Worm (Caenorhabditis elegans) whole organism, mixed stage, embryonic: ENCODE data around the gene scl-9.

Experiments
- M03D4.4 ChIP-seq: sonication (generic microtip); optimal IDR thresholded peaks from 2 replicates; lab custom pipeline; 2017; ENCODE audit warnings: mild to moderate bottlenecking, missing genetic modification characterization, missing compliant biosample characterization
- blmp-1 ChIP-seq: fragments of 150-350 bp; optimal IDR thresholded peaks from 2 replicates; lab custom pipeline; 2014; ENCODE audit warnings: missing biosample characterization, missing genetic modification characterization
- ceh-39 ChIP-seq: fragments of 150-350 bp; optimal IDR thresholded peaks from 2 replicates; lab custom pipeline; 2014; ENCODE audit warnings: missing biosample characterization, missing genetic modification characterization
- ceh-83 ChIP-seq: fragments of 200-800 bp; sonication (Bioruptor generic); optimal IDR thresholded peaks from 2 replicates; lab custom pipeline; 2018; ENCODE audit warnings: mild to moderate bottlenecking, missing genetic modification characterization, missing compliant biosample characterization
- ces-1 ChIP-seq: fragments of 150-350 bp; optimal IDR thresholded peaks from 2 replicates; lab custom pipeline; 2014; ENCODE audit warnings: missing biosample characterization, missing genetic modification reagents, missing genetic modification characterization
- cnd-1 ChIP-seq: fragments of 200-800 bp; sonication (Bioruptor generic); optimal IDR thresholded peaks from 2 replicates; lab custom pipeline; 2018; ENCODE audit warnings: mild to moderate bottlenecking, missing genetic modification characterization, missing compliant biosample characterization
- drap-1 ChIP-seq: fragments of 200-800 bp; sonication (Bioruptor generic); optimal IDR thresholded peaks from 3 replicates; lab custom pipeline; 2018; ENCODE audit warnings: mild to moderate bottlenecking, missing genetic modification characterization, missing compliant biosample characterization
- elt-1 ChIP-seq: sonication (generic microtip); optimal IDR thresholded peaks from 2 replicates; lab custom pipeline; 2017; ENCODE audit warnings: missing genetic modification characterization, mild to moderate bottlenecking, missing compliant biosample characterization, antibody characterized with exemption, moderate library complexity, borderline replicate concordance; ENCODE audit not compliant: insufficient read depth
- elt-3 ChIP-seq: fragments of 150-350 bp; optimal IDR thresholded peaks from 2 replicates; lab custom pipeline; 2014; ENCODE audit warnings: missing biosample characterization, missing genetic modification characterization
- flh-1 ChIP-seq: fragments of 200-800 bp; sonication (Bioruptor generic); optimal IDR thresholded peaks from 2 replicates; lab custom pipeline; 2018; ENCODE audit warnings: mild to moderate bottlenecking, missing genetic modification characterization, moderate library complexity, missing compliant biosample characterization
- ham-2 ChIP-seq: fragments of 200-800 bp; sonication (Bioruptor generic); optimal IDR thresholded peaks from 2 replicates; lab custom pipeline; 2018; ENCODE audit warnings: mild to moderate bottlenecking, missing genetic modification characterization, missing compliant biosample characterization
- hlh-1 ChIP-seq: fragments of 150-350 bp; optimal IDR thresholded peaks from 2 replicates; lab custom pipeline; 2014; ENCODE audit warnings: missing biosample characterization, missing genetic modification reagents, missing genetic modification characterization
- lin-13 ChIP-seq: fragments of 150-350 bp; optimal IDR thresholded peaks from 2 replicates; lab custom pipeline; 2014; ENCODE audit warnings: missing biosample characterization, missing genetic modification characterization
- lsy-2 ChIP-seq: fragments of 150-350 bp; optimal IDR thresholded peaks from 2 replicates; lab custom pipeline; 2014; ENCODE audit warnings: missing biosample characterization, missing genetic modification characterization
- mab-5 ChIP-seq: fragments of 150-350 bp; optimal IDR thresholded peaks from 2 replicates; lab custom pipeline; 2014; ENCODE audit warnings: missing biosample characterization, missing genetic modification characterization
- mls-2 ChIP-seq: sonication (generic microtip); optimal IDR thresholded peaks from 2 replicates; lab custom pipeline; 2016; ENCODE audit warnings: mild to moderate bottlenecking, missing genetic modification characterization, moderate library complexity, missing compliant biosample characterization
- nhr-28 ChIP-seq: fragments of 150-350 bp; optimal IDR thresholded peaks from 2 replicates; lab custom pipeline; 2014; ENCODE audit warnings: missing biosample characterization, missing genetic modification characterization
- nhr-76 ChIP-seq: sonication (generic microtip); optimal IDR thresholded peaks from 2 replicates; lab custom pipeline; 2017; ENCODE audit warnings: missing biosample characterization, missing genetic modification characterization
- pha-4 ChIP-seq: fragments of 150-350 bp; optimal IDR thresholded peaks from 2 replicates; lab custom pipeline; 2018; ENCODE audit warnings: missing biosample characterization, missing genetic modification reagents, missing genetic modification characterization
- snpc-4 ChIP-seq: fragments of 150-350 bp; optimal IDR thresholded peaks from 2 replicates; lab custom pipeline; 2014; ENCODE audit warnings: missing biosample characterization, missing genetic modification characterization
- sptf-1 ChIP-seq: sonication (generic microtip); optimal IDR thresholded peaks from 2 replicates; lab custom pipeline; 2017; ENCODE audit warnings: mild to moderate bottlenecking, missing genetic modification characterization, moderate library complexity, missing compliant biosample characterization
- tbx-8 ChIP-seq: fragments of 200-800 bp; sonication (Bioruptor generic); optimal IDR thresholded peaks from 2 replicates; lab custom pipeline; 2018; ENCODE audit warnings: mild to moderate bottlenecking, missing genetic modification characterization, moderate library complexity, missing compliant biosample characterization
- unc-120 ChIP-seq: sonication (generic microtip); optimal IDR thresholded peaks from 2 replicates; lab custom pipeline; 2017; ENCODE audit warnings: missing genetic modification characterization, missing compliant biosample characterization; ENCODE audit not compliant: poor library complexity, severe bottlenecking
- unc-39 ChIP-seq: fragments of 150-350 bp; optimal IDR thresholded peaks from 2 replicates; lab custom pipeline; 2014; ENCODE audit warnings: missing biosample characterization, missing genetic modification characterization
- unc-62 ChIP-seq: fragments of 150-350 bp; optimal IDR thresholded peaks from 2 replicates; lab custom pipeline; 2014; ENCODE audit warnings: missing biosample characterization, missing genetic modification reagents, missing genetic modification characterization
- zip-8 ChIP-seq: fragments of 150-350 bp; optimal IDR thresholded peaks from 2 replicates; lab custom pipeline; 2014; ENCODE audit warnings: missing biosample characterization, missing genetic modification characterization

The scl-9 gene

DNA sequence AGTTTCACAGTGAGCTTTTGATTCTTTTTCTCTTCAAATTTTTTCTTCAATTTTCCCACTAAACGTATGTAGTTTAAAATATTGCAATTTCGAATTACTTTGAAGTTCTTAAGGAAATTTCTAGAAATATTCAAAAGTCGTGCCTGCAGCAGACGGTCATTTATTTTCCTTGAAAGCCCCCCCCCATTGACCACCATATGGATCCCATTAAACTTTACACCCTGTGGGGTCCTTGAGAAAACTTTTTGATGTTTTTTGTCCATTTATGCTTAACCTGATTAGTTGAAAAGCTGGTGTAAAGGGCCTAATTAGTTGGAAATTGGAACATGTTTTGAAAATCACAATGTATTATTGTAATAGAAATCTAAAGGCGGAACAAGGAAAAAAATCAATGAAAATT, 37.4 kb upstream of the scl-9 start:
- TF ChIP-seq lin-13 (tag; lab: Kevin White, UChicago) (no peak), unc-39 (no peak), ceh-83 (GFP tag; lab: Kevin White, UChicago) (no peak), M03D4.4 (tag; lab: Kevin White, UChicago) (no peak), flh-1 (no peak), elt-3 (tag; lab: Kevin White, UChicago) (no peak), lsy-2 (tag; lab: Kevin White, UChicago) (no peak), blmp-1 (tag; lab: Kevin White, UChicago) (no peak), mls-2 (tag; lab: Kevin White, UChicago) (no peak), snpc-4 (tag; lab: Kevin White, UChicago) (no peak), tbx-8 (GFP tag; lab: Kevin White, UChicago) (no peak), zip-8 (tag; lab: Kevin White, UChicago) (no peak), nhr-28 (tag; lab: Kevin White, UChicago) (no peak)

DNA sequence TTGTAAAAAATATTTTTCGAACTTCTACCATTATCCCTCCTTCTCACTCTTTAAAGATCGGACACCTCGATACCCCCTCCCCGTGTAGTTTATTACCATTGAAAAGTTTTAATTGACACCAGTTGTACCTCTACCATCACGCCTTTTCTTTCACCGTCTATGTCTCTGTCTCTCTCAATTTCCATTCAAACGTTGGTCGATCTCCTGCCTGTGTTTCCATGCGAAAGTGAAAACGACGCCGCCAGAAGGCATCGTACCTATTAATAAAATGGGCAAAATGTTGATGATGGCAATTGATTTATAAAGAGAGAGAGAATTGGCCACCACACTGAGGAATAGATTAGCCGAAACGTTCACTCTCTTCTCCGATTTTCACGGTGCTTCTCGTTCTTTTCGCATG, 33.7 kb upstream of the scl-9 start:
- TF ChIP-seq nhr-76 (tag; lab: Kevin White, UChicago) (no peak), ham-2 (GFP tag; lab: Kevin White, UChicago) (peak; percentile 35), blmp-1 (tag; lab: Kevin White, UChicago) (peak; percentile 77)

DNA sequence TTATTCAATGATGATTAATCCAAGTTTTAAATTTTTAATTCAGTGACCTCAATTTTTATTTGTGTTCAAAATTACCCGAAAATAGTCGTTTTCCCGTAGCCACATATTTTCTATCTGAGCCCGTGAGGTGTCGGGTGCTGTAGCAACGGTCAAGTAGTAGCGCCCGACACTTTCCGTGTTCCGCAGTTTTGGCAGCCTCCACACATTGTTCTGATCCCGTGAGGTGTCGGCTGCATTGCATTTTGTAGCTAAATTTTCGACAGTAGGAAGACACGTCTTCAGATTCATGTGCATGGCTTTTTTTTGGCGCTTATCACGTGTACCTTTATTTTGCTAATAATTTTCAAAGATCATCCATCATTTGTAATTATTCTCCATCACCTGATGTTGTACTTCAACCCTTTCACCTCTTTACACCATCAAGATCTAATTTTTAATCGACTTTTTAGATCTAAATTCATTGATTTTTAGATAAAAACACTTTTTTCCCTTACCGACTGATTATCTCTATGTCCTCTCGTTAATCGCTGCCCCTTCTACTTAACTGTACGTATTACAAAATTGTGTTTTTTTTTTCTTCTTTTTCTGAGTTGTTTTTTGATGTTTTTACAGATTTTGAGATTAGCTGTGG, 33.1 kb upstream of the scl-9 start:
- no peak for TF ChIP-seq cnd-1 (tag; lab: Kevin White, UChicago)
- TF ChIP-seq elt-1 (tag; lab: Kevin White, UChicago): peak; percentile 46

DNA sequence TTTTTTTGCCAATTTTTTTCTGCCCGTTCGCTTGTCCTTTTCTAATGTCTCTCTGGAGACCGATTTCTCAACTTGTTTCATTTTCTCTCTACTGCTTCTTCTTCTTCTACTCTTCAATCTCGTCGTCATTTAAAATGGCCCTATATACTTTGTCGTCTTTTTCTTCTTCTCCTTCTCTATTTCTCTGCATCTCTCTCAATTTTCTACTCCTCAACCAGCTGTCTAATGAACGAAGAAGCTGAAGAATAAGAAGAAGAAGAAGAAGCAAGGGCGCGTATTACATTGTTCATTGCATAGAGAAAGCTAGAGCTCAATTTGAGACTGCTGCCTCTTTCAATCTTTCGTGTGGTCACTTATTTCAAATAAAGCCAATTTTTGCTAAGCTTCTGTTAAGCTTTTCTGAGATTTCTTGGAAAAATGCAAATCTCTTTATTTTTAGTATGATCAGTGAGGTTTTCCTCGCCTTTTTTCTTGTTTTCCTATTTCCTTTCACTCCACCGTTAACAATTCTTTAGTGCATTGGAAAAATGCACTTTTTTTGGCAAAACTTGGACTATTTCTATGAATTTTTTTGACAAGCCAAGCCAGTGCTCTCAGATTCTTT, 31.0 kb upstream of the scl-9 start:
- TF ChIP-seq hlh-1 (tag; lab: Kevin White, UChicago): peak; percentile 57
- no peak for TF ChIP-seq nhr-28 (tag; lab: Kevin White, UChicago)
- TF ChIP-seq unc-62 (GFP tag; lab: Kevin White, UChicago): peak; percentile 21
- TF ChIP-seq ces-1: peak; percentile 92

DNA sequence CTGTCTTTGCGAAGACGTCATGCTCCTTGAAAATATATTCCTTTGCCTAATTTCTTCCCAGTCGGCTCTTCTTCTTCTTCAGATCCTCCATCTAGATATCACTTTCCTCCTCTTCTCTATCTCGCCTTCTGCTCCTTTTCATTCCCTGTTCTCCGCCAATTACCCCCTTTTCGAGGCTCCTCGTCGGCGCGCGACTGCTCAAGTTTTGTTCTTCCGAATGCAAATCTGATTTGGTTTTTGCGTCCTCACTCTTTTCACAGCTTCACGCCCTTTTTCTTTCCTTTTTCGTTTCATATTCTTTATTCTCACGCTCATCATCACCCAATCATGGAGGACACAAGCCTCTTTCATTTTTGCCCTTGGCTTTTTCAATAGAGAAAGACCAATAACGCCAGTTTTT, 30.1 kb upstream of the scl-9 start:
- TF ChIP-seq unc-120 (tag; lab: Kevin White, UChicago) (peak; percentile 7), M03D4.4 (tag; lab: Kevin White, UChicago) (peak; percentile 1), sptf-1 (peak; percentile 36), nhr-76 (tag; lab: Kevin White, UChicago) (no peak), ceh-39 (tag; lab: Kevin White, UChicago) (no peak), ces-1 (peak; percentile 76)

DNA sequence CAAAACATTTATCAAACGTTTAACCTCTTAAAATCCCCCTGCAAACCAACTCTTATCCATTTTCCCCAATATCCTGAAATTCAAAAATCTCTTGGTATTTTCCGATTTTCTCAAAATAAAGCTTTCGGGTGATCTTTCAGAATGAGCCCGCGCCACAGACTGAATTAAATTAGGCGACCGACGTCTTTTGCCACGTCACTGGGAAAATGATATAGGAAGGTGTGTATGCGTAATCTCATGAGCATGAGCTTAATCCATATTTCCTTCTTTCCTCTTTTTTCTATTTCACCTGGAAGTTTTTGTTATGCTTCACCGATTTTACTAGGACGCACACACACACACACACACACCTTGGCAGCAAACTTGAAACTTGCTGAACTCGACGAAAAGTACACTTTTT, 25.9 kb upstream of the scl-9 start:
- TF ChIP-seq nhr-76 (tag; lab: Kevin White, UChicago) (no peak), snpc-4 (tag; lab: Kevin White, UChicago) (no peak), mab-5 (tag; lab: Kevin White, UChicago) (no peak), nhr-28 (tag; lab: Kevin White, UChicago) (no peak), zip-8 (tag; lab: Kevin White, UChicago) (no peak), hlh-1 (tag; lab: Kevin White, UChicago) (no peak), mls-2 (tag; lab: Kevin White, UChicago) (no peak), elt-3 (tag; lab: Kevin White, UChicago) (no peak), tbx-8 (GFP tag; lab: Kevin White, UChicago) (no peak), blmp-1 (tag; lab: Kevin White, UChicago) (no peak)
- TF ChIP-seq, all 35 proteins: peak for 0

DNA sequence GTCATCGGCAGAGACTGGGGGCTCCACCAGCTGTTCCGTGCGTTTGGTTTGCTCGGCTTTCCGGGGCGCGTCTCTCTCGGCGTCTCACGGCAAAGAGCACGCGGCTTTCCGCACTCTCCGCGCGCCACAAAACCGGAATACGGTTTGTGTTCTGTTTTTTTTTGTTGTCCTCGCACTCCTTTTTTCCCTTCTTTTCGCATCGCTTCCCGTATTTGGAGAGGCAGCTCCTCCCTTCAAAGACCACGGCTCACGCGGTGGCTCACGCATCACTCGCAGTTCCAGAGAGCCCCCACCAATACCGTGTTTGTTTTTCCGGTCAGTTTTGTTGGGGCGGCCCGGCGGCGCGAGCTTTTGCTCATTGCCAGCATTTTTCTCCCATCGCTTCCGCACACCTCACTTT, 24.1 kb upstream of the scl-9 start:
- TF ChIP-seq lsy-2 (tag; lab: Kevin White, UChicago) (no peak), drap-1 (GFP tag; lab: Kevin White, UChicago) (peak; percentile 27), hlh-1 (tag; lab: Kevin White, UChicago) (no peak), sptf-1 (peak; percentile 51), unc-120 (tag; lab: Kevin White, UChicago) (peak; percentile 31), pha-4 (tag; lab: Kevin White, UChicago) (peak; percentile 8)
